Fruit fly (Drosophila melanogaster) whole organism, embryonic: ENCODE measurements around the gene CG12818.

ENCODE experiments used
- Awh ChIP-seq: fragments of 200-800 bp; sonication (Bioruptor generic); IDR thresholded peaks from 2 replicates; pipeline ENCODE4, ENCODE4 v1.3.6; 2022; ENCODE audit warnings: missing biosample characterization, missing genetic modification characterization
- B-H2 ChIP-seq: fragments of 200-800 bp; sonication (Bioruptor generic); optimal IDR thresholded peaks from 2 replicates; lab custom pipeline; 2018; ENCODE audit warnings: missing biosample characterization, mild to moderate bottlenecking, missing genetic modification characterization
- Bgb ChIP-seq: fragments of 200-800 bp; sonication (Bioruptor generic); IDR thresholded peaks from 2 replicates; pipeline ENCODE4 v1.3.6; 2022; ENCODE audit warnings: missing biosample characterization, missing genetic modification characterization; ENCODE audit not compliant: partially characterized antibody
- Blimp-1 ChIP-seq: fragments of 200-800 bp; sonication (Bioruptor generic); optimal IDR thresholded peaks from 3 replicates; lab custom pipeline; 2018; ENCODE audit warnings: missing biosample characterization, missing genetic modification characterization, mild to moderate bottlenecking, moderate library complexity, missing genetic modification reagents
- CG1024 ChIP-seq: fragments of 200-800 bp; sonication (Bioruptor generic); IDR thresholded peaks from 2 replicates; pipeline ENCODE4 v1.3.6; 2022; ENCODE audit warnings: missing biosample characterization, missing genetic modification characterization
- CG12071 ChIP-seq: fragments of 200-800 bp; sonication (Bioruptor generic); optimal IDR thresholded peaks from 3 replicates; lab custom pipeline; 2018; ENCODE audit warnings: missing biosample characterization, mild to moderate bottlenecking, missing genetic modification characterization
- CG12236 ChIP-seq: fragments of 200-800 bp; sonication (Bioruptor generic); optimal IDR thresholded peaks from 2 replicates; lab custom pipeline; 2016; ENCODE audit warnings: missing biosample characterization, missing genetic modification characterization
- CG12744 ChIP-seq: fragments of 200-800 bp; sonication (Bioruptor generic); optimal IDR thresholded peaks from 2 replicates; lab custom pipeline; 2016; ENCODE audit warnings: missing biosample characterization, missing genetic modification characterization
- CG13624 ChIP-seq: fragments of 200-800 bp; sonication (Bioruptor generic); optimal IDR thresholded peaks from 2 replicates; lab custom pipeline; 2016; ENCODE audit warnings: missing biosample characterization, missing genetic modification characterization
- CG14860 ChIP-seq: fragments of 200-800 bp; sonication (Bioruptor generic); IDR thresholded peaks from 3 replicates; pipeline ENCODE4 v1.3.6; 2022; ENCODE audit warnings: missing biosample characterization, missing genetic modification characterization; ENCODE audit not compliant: partially characterized antibody
- CG15479 ChIP-seq: fragments of 200-800 bp; sonication (Bioruptor generic); optimal IDR thresholded peaks from 3 replicates; lab custom pipeline; 2019; ENCODE audit warnings: missing biosample characterization, mild to moderate bottlenecking, missing genetic modification characterization, moderate library complexity
- CG17912 ChIP-seq: fragments of 200-800 bp; sonication (Bioruptor generic); optimal IDR thresholded peaks from 2 replicates; lab custom pipeline; 2018; ENCODE audit warnings: missing biosample characterization, mild to moderate bottlenecking, missing genetic modification characterization
- CG18262 ChIP-seq: fragments of 200-800 bp; optimal IDR thresholded peaks from 3 replicates; lab custom pipeline; 2019; ENCODE audit warnings: missing biosample characterization, mild to moderate bottlenecking, missing genetic modification characterization, moderate library complexity
- CG30403 ChIP-seq: fragments of 200-800 bp; sonication (Bioruptor generic); optimal IDR thresholded peaks from 3 replicates; lab custom pipeline; 2016; ENCODE audit warnings: missing biosample characterization, missing genetic modification characterization
- CG33557 ChIP-seq: fragments of 200-800 bp; sonication (Bioruptor generic); optimal IDR thresholded peaks from 2 replicates; lab custom pipeline; 2019; ENCODE audit warnings: missing biosample characterization, mild to moderate bottlenecking, missing genetic modification characterization, moderate library complexity
- CG3726 ChIP-seq: fragments of 200-800 bp; sonication (Bioruptor generic); IDR thresholded peaks from 3 replicates; pipeline ENCODE4, ENCODE4 v1.3.6; 2022; ENCODE audit warnings: missing biosample characterization, missing genetic modification characterization
- CG4328 ChIP-seq: fragments of 200-800 bp; sonication (Bioruptor generic); optimal IDR thresholded peaks from 3 replicates; lab custom pipeline; 2017; ENCODE audit warnings: missing biosample characterization, missing genetic modification reagents, missing genetic modification characterization
- CG7271 ChIP-seq: fragments of 200-800 bp; sonication (Bioruptor generic); optimal IDR thresholded peaks from 2 replicates; lab custom pipeline; 2018; ENCODE audit warnings: missing biosample characterization, mild to moderate bottlenecking, missing genetic modification characterization, moderate library complexity
- CG7372 ChIP-seq: fragments of 200-800 bp; sonication (Bioruptor generic); IDR thresholded peaks from 2 replicates; pipeline ENCODE4 v1.3.6; 2022; ENCODE audit warnings: missing biosample characterization, missing genetic modification characterization
- CG7963 ChIP-seq: fragments of 200-800 bp; sonication (Bioruptor generic); IDR thresholded peaks from 3 replicates; pipeline ENCODE4 v1.3.6; 2022; ENCODE audit warnings: missing biosample characterization, missing genetic modification characterization; ENCODE audit not compliant: partially characterized antibody
- CG8089 ChIP-seq: fragments of 200-800 bp; sonication (Bioruptor generic); optimal IDR thresholded peaks from 3 replicates; lab custom pipeline; 2016; ENCODE audit warnings: missing biosample characterization, missing genetic modification characterization
- CoRest ChIP-seq: fragments of 200-800 bp; sonication (Bioruptor generic); optimal IDR thresholded peaks from 3 replicates; lab custom pipeline; 2018; ENCODE audit warnings: missing biosample characterization, mild to moderate bottlenecking, missing genetic modification characterization, moderate library complexity
- Doc3 ChIP-seq: fragments of 200-800 bp; sonication (Bioruptor generic); IDR thresholded peaks from 3 replicates; pipeline ENCODE4 v1.3.6; 2022; ENCODE audit warnings: missing biosample characterization, missing genetic modification characterization; ENCODE audit not compliant: partially characterized antibody
- Fer2 ChIP-seq: fragments of 200-800 bp; sonication (Bioruptor generic); optimal IDR thresholded peaks from 2 replicates; lab custom pipeline; 2018; ENCODE audit warnings: missing biosample characterization, mild to moderate bottlenecking, missing genetic modification characterization, moderate library complexity
- H2.0 ChIP-seq: fragments of 200-800 bp; sonication (Bioruptor generic); IDR thresholded peaks from 2 replicates; pipeline ENCODE4 v1.3.6; 2022; ENCODE audit warnings: missing biosample characterization, missing genetic modification characterization
- HmgD ChIP-seq: fragments of 200-800 bp; sonication (Bioruptor generic); optimal IDR thresholded peaks from 3 replicates; lab custom pipeline; 2016; ENCODE audit warnings: missing biosample characterization, missing genetic modification characterization
- Hr3 ChIP-seq: fragments of 200-800 bp; sonication (Bioruptor generic); optimal IDR thresholded peaks from 3 replicates; lab custom pipeline; 2016; ENCODE audit warnings: missing biosample characterization, missing genetic modification characterization
- Nf-YB ChIP-seq: fragments of 200-800 bp; sonication (Bioruptor generic); optimal IDR thresholded peaks from 3 replicates; lab custom pipeline; 2019; ENCODE audit warnings: missing biosample characterization, mild to moderate bottlenecking, missing genetic modification characterization, moderate library complexity
- Side ChIP-seq: fragments of 200-800 bp; sonication (Bioruptor generic); optimal IDR thresholded peaks from 2 replicates; lab custom pipeline; 2016; ENCODE audit warnings: missing biosample characterization, missing genetic modification characterization
- ab ChIP-seq: fragments of 200-800 bp; sonication (Bioruptor generic); optimal IDR thresholded peaks from 2 replicates; lab custom pipeline; 2016; ENCODE audit warnings: missing biosample characterization, missing genetic modification characterization
- aop ChIP-seq: fragments of 200-800 bp; sonication (Bioruptor generic); IDR thresholded peaks from 2 replicates; pipeline ENCODE4 v1.3.6; 2022; ENCODE audit warnings: missing biosample characterization, missing genetic modification characterization
- croc ChIP-seq: fragments of 200-800 bp; sonication (Bioruptor generic); conservative IDR thresholded peaks from 3 replicates; pipeline ENCODE4 v1.3.6; 2022; ENCODE audit warnings: missing biosample characterization, missing genetic modification characterization
- crp ChIP-seq, 2 experiments: fragments of 200-800 bp; sonication (Bioruptor generic); optimal IDR thresholded peaks; 2 replicates in 1 of 2; 3 replicates in 1 of 2; lab custom pipeline; 2017; ENCODE audit warnings: missing biosample characterization in 2 of 2, missing genetic modification characterization in 2 of 2, mild to moderate bottlenecking in 1 of 2, moderate library complexity in 1 of 2
- eve ChIP-seq, 2 experiments: fragments of >200 bp; optimal IDR thresholded peaks; 2 replicates each; lab custom pipeline; 2017; ENCODE audit warnings: missing biosample characterization in 2 of 2, missing genetic modification characterization in 2 of 2
- hth ChIP-seq: fragments of >200 bp; optimal IDR thresholded peaks from 2 replicates; lab custom pipeline; 2017; ENCODE audit warnings: inconsistent platforms
- inv ChIP-seq: fragments of 200-800 bp; sonication (Bioruptor generic); IDR thresholded peaks from 2 replicates; pipeline ENCODE4 v1.3.6; 2022; ENCODE audit warnings: missing biosample characterization, missing genetic modification characterization; ENCODE audit not compliant: partially characterized antibody
- maf-S ChIP-seq: fragments of 200-800 bp; sonication (Bioruptor generic); optimal IDR thresholded peaks from 2 replicates; lab custom pipeline; 2016; ENCODE audit warnings: missing biosample characterization, missing genetic modification characterization
- oc ChIP-seq: fragments of 200-800 bp; sonication (Bioruptor generic); optimal IDR thresholded peaks from 2 replicates; lab custom pipeline; 2018; ENCODE audit warnings: missing biosample characterization, mild to moderate bottlenecking, missing genetic modification characterization, moderate library complexity
- odd ChIP-seq: fragments of 200-800 bp; sonication (Bioruptor generic); optimal IDR thresholded peaks from 2 replicates; lab custom pipeline; 2017; ENCODE audit warnings: missing biosample characterization, mild to moderate bottlenecking, missing genetic modification characterization
- onecut ChIP-seq: fragments of 200-800 bp; sonication (Bioruptor generic); IDR thresholded peaks from 2 replicates; pipeline ENCODE4 v1.3.6; 2022; ENCODE audit warnings: missing biosample characterization, missing genetic modification characterization
- pita ChIP-seq: fragments of 200-800 bp; sonication (Bioruptor generic); optimal IDR thresholded peaks from 2 replicates; lab custom pipeline; 2017; ENCODE audit warnings: missing biosample characterization, mild to moderate bottlenecking, missing genetic modification characterization
- ro ChIP-seq: fragments of 200-800 bp; sonication (Bioruptor generic); IDR thresholded peaks from 2 replicates; pipeline ENCODE4 v1.3.6; 2022; ENCODE audit warnings: missing biosample characterization, missing genetic modification characterization
- seq ChIP-seq: fragments of 200-800 bp; sonication (Bioruptor generic); IDR thresholded peaks from 2 replicates; pipeline ENCODE4 v1.3.6; 2022; ENCODE audit warnings: missing biosample characterization, missing genetic modification characterization
- slp2 ChIP-seq: fragments of 200-800 bp; sonication (Bioruptor generic); optimal IDR thresholded peaks from 2 replicates; lab custom pipeline; 2016; ENCODE audit warnings: missing biosample characterization, missing genetic modification characterization
- tll ChIP-seq, 2 experiments: fragments of 200-800 bp in 1 of 2; fragments of >200 bp in 1 of 2; sonication (Bioruptor generic) in 1 of 2; optimal IDR thresholded peaks; 2 replicates each; lab custom pipeline; 2017 to 2019; ENCODE audit warnings: missing biosample characterization in 2 of 2, missing genetic modification characterization in 2 of 2, mild to moderate bottlenecking in 1 of 2, moderate library complexity in 1 of 2
- toy ChIP-seq: fragments of 200-800 bp; sonication (Bioruptor generic); IDR thresholded peaks from 2 replicates; pipeline ENCODE4 v1.3.6; 2022; ENCODE audit warnings: missing biosample characterization, missing genetic modification characterization
- twi ChIP-seq: fragments of 200-800 bp; optimal IDR thresholded peaks from 2 replicates; lab custom pipeline; 2019; ENCODE audit warnings: missing biosample characterization, mild to moderate bottlenecking, missing genetic modification characterization, moderate library complexity
- yki ChIP-seq: fragments of >200 bp; optimal IDR thresholded peaks from 3 replicates; lab custom pipeline; 2018
- zen ChIP-seq: fragments of 200-800 bp; sonication (Bioruptor generic); optimal IDR thresholded peaks from 3 replicates; lab custom pipeline; 2018; ENCODE audit warnings: missing biosample characterization, mild to moderate bottlenecking, missing genetic modification characterization, moderate library complexity

The CG12818 gene

DNA sequence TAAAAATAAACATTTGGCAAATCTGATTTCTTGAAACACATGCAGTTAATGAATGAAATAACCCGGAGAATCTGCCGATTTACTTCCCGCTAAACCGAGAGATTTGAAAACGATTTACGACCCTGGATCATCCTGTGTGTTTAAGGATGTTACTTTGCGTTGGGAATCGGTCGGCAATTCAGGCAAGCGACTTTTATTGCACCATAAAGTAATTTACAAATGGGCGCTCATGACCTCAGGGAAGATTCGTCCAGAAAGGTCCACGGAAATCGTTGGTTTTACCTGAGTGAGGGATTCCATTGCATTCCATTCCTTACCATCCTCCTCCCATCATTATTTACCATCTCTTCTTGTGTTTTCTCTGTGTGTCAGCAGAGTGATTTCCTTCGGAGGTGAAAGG, 21.5 kb downstream of the CG12818 start (continued):
- no peak for TF ChIP-seq H2.0 (GFP tag; lab: Robert Waterston, UW)
- TF ChIP-seq toy (GFP tag; lab: Robert Waterston, UW), result no peak
- no peak for TF ChIP-seq slp2 (GFP tag; lab: Kevin White, UChicago)
- TF ChIP-seq hth (lab: Kevin White, UChicago), result no peak
- TF ChIP-seq Fer2 (tag; lab: Kevin White, UChicago), result no peak
- peak; percentile 92 for TF ChIP-seq CG7271 (tag; lab: Kevin White, UChicago)
- TF ChIP-seq croc (GFP tag; lab: Robert Waterston, UW), result no peak
- no peak for TF ChIP-seq ab
- TF ChIP-seq eve (GFP tag; optimal IDR thresholded peaks at IDR 0.05; lab: Kevin White, UChicago), result peak in 1 of 2 experiments; percentile 49
- no peak for TF ChIP-seq pita (GFP tag; lab: Kevin White, UChicago)
- peak; percentile 56 for TF ChIP-seq CG15479 (GFP tag; lab: Kevin White, UChicago)
- TF ChIP-seq CG4328 (GFP tag; lab: Kevin White, UChicago), result no peak
- TF ChIP-seq tll (GFP tag; optimal IDR thresholded peaks at IDR 0.05; lab: Kevin White, UChicago), result peak in 1 of 2 experiments; percentile 93
- no peak for TF ChIP-seq CG7963
- no peak for TF ChIP-seq aop (GFP tag; lab: Robert Waterston, UW)
- peak; percentile 27 for TF ChIP-seq twi (tag; lab: Kevin White, UChicago)
- TF ChIP-seq maf-S (GFP tag; lab: Kevin White, UChicago), result no peak
- TF ChIP-seq CG13624 (GFP tag; lab: Kevin White, UChicago), result no peak
- no peak for TF ChIP-seq CG1024 (GFP tag; lab: Robert Waterston, UW)
- TF ChIP-seq CG3726, result no peak
- TF ChIP-seq crp (GFP tag; optimal IDR thresholded peaks at IDR 0.05; lab: Kevin White, UChicago), result no peak
- no peak for TF ChIP-seq Nf-YB (GFP tag; lab: Kevin White, UChicago)
- no peak for TF ChIP-seq Awh (GFP tag; lab: Robert Waterston, UW)
- no peak for TF ChIP-seq onecut (GFP tag; lab: Robert Waterston, UW)
- TF ChIP-seq B-H2, result no peak
- TF ChIP-seq Blimp-1 (GFP tag; lab: Kevin White, UChicago), result no peak
- no peak for TF ChIP-seq ro (GFP tag; lab: Robert Waterston, UW)
- peak; percentile 97 for TF ChIP-seq zen (tag; lab: Kevin White, UChicago)

DNA sequence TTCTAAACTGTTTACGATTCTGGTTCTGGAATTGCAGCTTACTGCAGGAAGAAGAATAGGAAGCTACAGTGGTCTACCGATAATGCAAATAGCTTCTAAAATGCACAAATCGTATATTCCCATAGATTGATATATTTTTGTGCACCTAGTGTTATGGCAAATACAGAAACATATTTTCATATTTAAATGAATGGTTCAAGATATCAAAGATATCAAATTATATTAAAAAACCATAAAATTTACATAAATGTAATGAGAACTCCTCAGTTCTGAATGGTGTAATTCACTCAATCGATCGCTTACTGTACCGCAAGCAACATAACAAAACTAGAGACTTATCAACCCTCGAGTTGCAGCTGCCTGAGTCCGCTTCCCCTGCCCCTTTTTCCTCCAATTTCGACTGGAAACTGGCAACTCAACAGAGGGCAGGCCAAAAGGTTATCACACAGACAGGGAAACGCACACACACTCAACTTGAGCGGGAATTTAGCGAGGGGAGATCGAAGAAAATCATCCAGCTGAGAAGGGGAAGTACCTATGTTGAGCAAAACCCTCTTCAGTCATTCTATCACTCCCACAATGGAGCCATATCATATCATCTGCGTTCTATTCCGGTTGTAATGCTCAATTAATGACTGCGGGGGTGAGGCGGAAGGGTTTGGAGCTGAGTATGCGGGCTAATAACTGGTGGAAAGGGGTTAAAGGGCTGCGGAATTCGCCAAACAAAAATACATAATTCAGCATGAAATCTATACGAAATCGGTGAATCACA, 22.7 kb downstream of the CG12818 start:
- TF ChIP-seq CG33557 (GFP tag; lab: Kevin White, UChicago) (peak; percentile 86), croc (GFP tag; lab: Robert Waterston, UW) (peak; percentile 27; the same call in 2 of the 3 replicates), Fer2 (tag; lab: Kevin White, UChicago) (no peak), CG12236 (GFP tag; lab: Kevin White, UChicago) (no peak), Side (no peak), Doc3 (GFP tag; lab: Robert Waterston, UW) (no peak), yki (lab: Kevin White, UChicago) (no peak), inv (no peak), seq (no peak), CG18262 (tag; lab: Kevin White, UChicago) (peak; percentile 75), CoRest (tag; lab: Kevin White, UChicago) (peak; percentile 57), CG8089 (GFP tag; lab: Kevin White, UChicago) (no peak), CG14860 (GFP tag; lab: Robert Waterston, UW) (no peak), Hr3 (GFP tag; lab: Kevin White, UChicago) (no peak), CG30403 (GFP tag; lab: Kevin White, UChicago) (peak; percentile 42), odd (GFP tag; lab: Kevin White, UChicago) (no peak), CG17912 (GFP tag; lab: Kevin White, UChicago) (no peak), oc (tag; lab: Kevin White, UChicago) (peak; percentile 13), CG4328 (GFP tag; lab: Kevin White, UChicago) (no peak), Bgb (GFP tag; lab: Robert Waterston, UW) (no peak), CG7372 (GFP tag; lab: Robert Waterston, UW) (no peak), CG12744 (no peak), CG12071 (GFP tag; lab: Kevin White, UChicago) (no peak), HmgD (GFP tag; lab: Kevin White, UChicago) (no peak)
